Worm (Caenorhabditis elegans): ENCODE measurements around the gene F47C12.13.

DNA sequence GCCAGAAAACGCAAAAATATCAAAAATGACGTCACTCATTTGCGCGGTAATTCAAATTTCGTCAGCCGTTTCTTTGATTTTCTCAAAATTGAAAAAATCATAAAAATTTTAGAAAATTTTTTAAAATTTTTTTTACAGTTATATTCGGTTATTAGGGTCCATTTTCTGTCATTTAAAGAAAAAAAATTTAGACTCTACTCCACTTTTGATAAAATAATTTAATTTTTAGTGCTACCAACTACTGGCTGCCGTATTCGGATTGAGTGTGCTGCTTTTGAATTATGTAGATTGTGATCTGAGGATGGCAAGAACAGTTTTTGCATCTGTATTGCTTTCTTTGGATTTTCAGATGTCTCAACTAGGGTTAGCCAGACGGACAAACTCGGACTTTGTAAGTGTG is 31.6 kb downstream of the F47C12.13 start, which contains the start of gene Y46C8AM.1:
- TF ChIP-seq zim-3 (tag; optimal IDR thresholded peaks at IDR 0.05) (no peak), him-1 (tag; optimal IDR thresholded peaks at IDR 0.05) (no peak), rec-8 (tag; optimal IDR thresholded peaks at IDR 0.05) (no peak), ceh-58 (GFP tag; IDR thresholded peaks at IDR 0.05) (no peak)
